Fruit fly (Drosophila melanogaster) Kc167 (cell line): ENCODE results near the gene CG9393.

Experiments
- h ChIP-seq: fragments of >200 bp; optimal IDR thresholded peaks from 3 replicates; lab custom pipeline; 2018; ENCODE audit warnings: missing external identifiers
- insv ChIP-seq: fragments of >200 bp; optimal IDR thresholded peaks from 3 replicates; lab custom pipeline; 2018; ENCODE audit warnings: missing external identifiers
- psq ChIP-seq: fragments of >200 bp; optimal IDR thresholded peaks from 2 replicates; lab custom pipeline; 2017; ENCODE audit warnings: missing external identifiers
- ttk ChIP-seq: sonication (Bioruptor generic); optimal IDR thresholded peaks from 2 replicates; lab custom pipeline; 2017; ENCODE audit warnings: missing external identifiers

- TF ChIP-seq h (lab: Kevin White, UChicago) (no peak), insv (lab: Kevin White, UChicago) (no peak), ttk (lab: Kevin White, UChicago) (no peak), psq (no peak)
Measured at dm6 chr3R:9594839-9595238, 31.4 kb upstream of the CG9393 start.
